Worm (Caenorhabditis elegans) whole organism, mixed stage, embryonic: ENCODE data around the gene C52E4.12.

Source experiments
- M03D4.4 ChIP-seq: sonication (generic microtip); optimal IDR thresholded peaks from 2 replicates; lab custom pipeline; 2017; ENCODE audit warnings: mild to moderate bottlenecking, missing genetic modification characterization, missing compliant biosample characterization
- cnd-1 ChIP-seq: fragments of 200-800 bp; sonication (Bioruptor generic); optimal IDR thresholded peaks from 2 replicates; lab custom pipeline; 2018; ENCODE audit warnings: mild to moderate bottlenecking, missing genetic modification characterization, missing compliant biosample characterization
- elt-3 ChIP-seq: fragments of 150-350 bp; optimal IDR thresholded peaks from 2 replicates; lab custom pipeline; 2014; ENCODE audit warnings: missing biosample characterization, missing genetic modification characterization
- ham-2 ChIP-seq: fragments of 200-800 bp; sonication (Bioruptor generic); optimal IDR thresholded peaks from 2 replicates; lab custom pipeline; 2018; ENCODE audit warnings: mild to moderate bottlenecking, missing genetic modification characterization, missing compliant biosample characterization
- lin-13 ChIP-seq: fragments of 150-350 bp; optimal IDR thresholded peaks from 2 replicates; lab custom pipeline; 2014; ENCODE audit warnings: missing biosample characterization, missing genetic modification characterization
- lsy-2 ChIP-seq: fragments of 150-350 bp; optimal IDR thresholded peaks from 2 replicates; lab custom pipeline; 2014; ENCODE audit warnings: missing biosample characterization, missing genetic modification characterization
- mep-1 ChIP-seq: fragments of 150-350 bp; optimal IDR thresholded peaks from 2 replicates; lab custom pipeline; 2017; ENCODE audit warnings: missing biosample characterization, missing genetic modification reagents, missing genetic modification characterization, inconsistent platforms
- nhr-12 ChIP-seq: fragments of 150-350 bp; optimal IDR thresholded peaks from 2 replicates; lab custom pipeline; 2014; ENCODE audit warnings: missing biosample characterization, missing genetic modification characterization
- nhr-28 ChIP-seq: fragments of 150-350 bp; optimal IDR thresholded peaks from 2 replicates; lab custom pipeline; 2014; ENCODE audit warnings: missing biosample characterization, missing genetic modification characterization
- pha-4 ChIP-seq: fragments of 150-350 bp; optimal IDR thresholded peaks from 2 replicates; lab custom pipeline; 2018; ENCODE audit warnings: missing biosample characterization, missing genetic modification reagents, missing genetic modification characterization
- unc-120 ChIP-seq: sonication (generic microtip); optimal IDR thresholded peaks from 2 replicates; lab custom pipeline; 2017; ENCODE audit warnings: missing genetic modification characterization, missing compliant biosample characterization; ENCODE audit not compliant: poor library complexity, severe bottlenecking
- unc-62 ChIP-seq: fragments of 150-350 bp; optimal IDR thresholded peaks from 2 replicates; lab custom pipeline; 2014; ENCODE audit warnings: missing biosample characterization, missing genetic modification reagents, missing genetic modification characterization
- ztf-11 ChIP-seq: fragments of 150-350 bp; optimal IDR thresholded peaks from 2 replicates; lab custom pipeline; 2014; ENCODE audit warnings: missing biosample characterization, missing genetic modification characterization

- no peak for TF ChIP-seq ztf-11 (tag; lab: Kevin White, UChicago)
- no peak for TF ChIP-seq mep-1
- TF ChIP-seq nhr-12 (tag; lab: Kevin White, UChicago) = no peak
- no peak for TF ChIP-seq elt-3
- no peak for TF ChIP-seq pha-4
- TF ChIP-seq lsy-2 (tag; lab: Kevin White, UChicago) = no peak
- peak; percentile 62 for TF ChIP-seq unc-62 (GFP tag; lab: Kevin White, UChicago)
- no peak for TF ChIP-seq cnd-1 (tag; lab: Kevin White, UChicago)
- no peak for TF ChIP-seq lin-13 (tag; lab: Kevin White, UChicago)
- TF ChIP-seq unc-120 (tag; lab: Kevin White, UChicago) = no peak
- TF ChIP-seq M03D4.4 (tag; lab: Kevin White, UChicago) = no peak
- no peak for TF ChIP-seq nhr-28 (tag; lab: Kevin White, UChicago)
- TF ChIP-seq ham-2 = no peak
Observed at ce11 chrV:11960084-11960830, 35.7 kb upstream of the C52E4.12 start.
